Worm (Caenorhabditis elegans) whole organism, L1 larva: ENCODE data around the gene mog-1.
A peak's percentile ranks its signal among the peaks of the same experiment; 100 is the strongest.

Source experiments
- C04F5.9 ChIP-seq: sonication (generic microtip); optimal IDR thresholded peaks from 2 replicates; lab custom pipeline; 2016; ENCODE audit warnings: missing genetic modification characterization, missing compliant biosample characterization
- Y116A8C.19 ChIP-seq: sonication (generic microtip); optimal IDR thresholded peaks from 2 replicates; lab custom pipeline; 2016; ENCODE audit warnings: missing compliant biosample characterization, missing genetic modification characterization, borderline replicate concordance
- aly-2 ChIP-seq: fragments of 150-350 bp; optimal IDR thresholded peaks from 2 replicates; lab custom pipeline; 2014; ENCODE audit warnings: missing biosample characterization, missing genetic modification characterization
- blmp-1 ChIP-seq: fragments of 150-350 bp; optimal IDR thresholded peaks from 2 replicates; lab custom pipeline; 2014; ENCODE audit warnings: missing biosample characterization, missing genetic modification characterization
- ceh-8 ChIP-seq: fragments of 200-800 bp; sonication (Bioruptor generic); optimal IDR thresholded peaks from 2 replicates; lab custom pipeline; 2018; ENCODE audit warnings: mild to moderate bottlenecking, missing genetic modification characterization, moderate library complexity, missing compliant biosample characterization
- ceh-90 ChIP-seq: sonication (generic microtip); optimal IDR thresholded peaks from 2 replicates; lab custom pipeline; 2016; ENCODE audit warnings: missing genetic modification characterization, missing compliant biosample characterization
- ces-1 ChIP-seq: fragments of 150-350 bp; optimal IDR thresholded peaks from 2 replicates; lab custom pipeline; 2014; ENCODE audit warnings: missing biosample characterization, missing genetic modification reagents, missing genetic modification characterization
- efl-1 ChIP-seq, 4 experiments: fragments of 150-350 bp; optimal IDR thresholded peaks in 3 of 4; peaks in 1 of 4; 1 replicate in 1 of 4; 2 replicates in 3 of 4; lab custom pipeline; 2014; ENCODE audit warnings: missing biosample characterization in 2 of 4, missing genetic modification characterization in 2 of 4, missing genetic modification reagents in 2 of 4
- elt-2 ChIP-seq: sonication (generic microtip); optimal IDR thresholded peaks from 2 replicates; lab custom pipeline; 2016; ENCODE audit warnings: missing genetic modification characterization, mild to moderate bottlenecking, inconsistent platforms, missing compliant biosample characterization, missing genetic modification reagents
- elt-3 ChIP-seq, 6 experiments: fragments of 150-350 bp in 1 of 6; sonication (generic microtip); optimal IDR thresholded peaks; 2 replicates each; lab custom pipeline; 2017 to 2018; ENCODE audit warnings: missing biosample characterization in 6 of 6, missing genetic modification characterization in 6 of 6, inconsistent platforms in 1 of 6
- fkh-4 ChIP-seq: sonication (generic microtip); optimal IDR thresholded peaks from 2 replicates; lab custom pipeline; 2016; ENCODE audit warnings: missing compliant biosample characterization, missing genetic modification characterization, borderline replicate concordance
- isw-1 ChIP-seq: fragments of 200-800 bp; sonication (Bioruptor generic); IDR thresholded peaks from 2 replicates; pipeline ENCODE4 v1.3.6; 2022; ENCODE audit warnings: missing genetic modification characterization, missing compliant biosample characterization
- lin-14 ChIP-seq: fragments of 200-800 bp; sonication (Bioruptor generic); optimal IDR thresholded peaks from 2 replicates; lab custom pipeline; 2018; ENCODE audit warnings: mild to moderate bottlenecking, missing genetic modification characterization, moderate library complexity, missing compliant biosample characterization
- lin-39 ChIP-seq: fragments of 150-350 bp; optimal IDR thresholded peaks from 2 replicates; lab custom pipeline; 2014; ENCODE audit warnings: missing biosample characterization, missing genetic modification reagents, missing genetic modification characterization
- lir-3 ChIP-seq: sonication (generic microtip); optimal IDR thresholded peaks from 2 replicates; lab custom pipeline; 2016; ENCODE audit warnings: mild to moderate bottlenecking, missing genetic modification characterization, moderate library complexity, missing compliant biosample characterization; ENCODE audit not compliant: poor library complexity
- lsy-2 ChIP-seq, 2 experiments: fragments of 150-350 bp; optimal IDR thresholded peaks; 2 replicates each; lab custom pipeline; 2014; ENCODE audit warnings: missing biosample characterization in 2 of 2, missing genetic modification characterization in 2 of 2
- mdl-1 ChIP-seq, 2 experiments: fragments of 150-350 bp; optimal IDR thresholded peaks; 2 replicates each; lab custom pipeline; 2014 to 2017; ENCODE audit warnings: missing biosample characterization in 2 of 2, missing genetic modification characterization in 2 of 2, inconsistent platforms in 1 of 2
- mep-1 ChIP-seq: fragments of 150-350 bp; optimal IDR thresholded peaks from 2 replicates; lab custom pipeline; 2014; ENCODE audit warnings: missing biosample characterization, missing genetic modification characterization
- nhr-19 ChIP-seq: fragments of 200-800 bp; sonication (Bioruptor generic); conservative IDR thresholded peaks from 2 replicates; pipeline ENCODE4 v1.3.6; 2022; ENCODE audit warnings: missing genetic modification characterization, missing compliant biosample characterization
- nhr-237 ChIP-seq: fragments of 150-350 bp; optimal IDR thresholded peaks from 2 replicates; lab custom pipeline; 2014; ENCODE audit warnings: missing biosample characterization, missing genetic modification characterization
- nhr-71 ChIP-seq: sonication (generic microtip); optimal IDR thresholded peaks from 2 replicates; lab custom pipeline; 2016; ENCODE audit warnings: mild to moderate bottlenecking, missing genetic modification characterization, moderate library complexity, missing compliant biosample characterization
- nhr-77 ChIP-seq: fragments of 150-350 bp; optimal IDR thresholded peaks from 2 replicates; lab custom pipeline; 2014; ENCODE audit warnings: missing biosample characterization, missing genetic modification characterization
- nhr-84 ChIP-seq: sonication (generic microtip); optimal IDR thresholded peaks from 2 replicates; lab custom pipeline; 2017; ENCODE audit warnings: missing biosample characterization, missing genetic modification characterization
- pag-3 ChIP-seq: sonication (generic microtip); optimal IDR thresholded peaks from 2 replicates; lab custom pipeline; 2017; ENCODE audit warnings: missing genetic modification characterization, mild to moderate bottlenecking, missing compliant biosample characterization, antibody characterized with exemption, borderline replicate concordance; ENCODE audit not compliant: insufficient read depth
- pax-3 ChIP-seq: fragments of 200-800 bp; sonication (Bioruptor generic); optimal IDR thresholded peaks from 2 replicates; lab custom pipeline; 2018; ENCODE audit warnings: mild to moderate bottlenecking, missing genetic modification characterization, moderate library complexity, missing compliant biosample characterization
- rnt-1 ChIP-seq: sonication (generic microtip); optimal IDR thresholded peaks from 2 replicates; lab custom pipeline; 2016; ENCODE audit warnings: mild to moderate bottlenecking, missing genetic modification characterization, moderate library complexity, missing compliant biosample characterization
- skn-1 ChIP-seq: fragments of 150-350 bp; optimal IDR thresholded peaks from 2 replicates; lab custom pipeline; 2014; ENCODE audit warnings: missing biosample characterization, missing genetic modification characterization
- sox-4 ChIP-seq: sonication (generic microtip); optimal IDR thresholded peaks from 2 replicates; lab custom pipeline; 2016; ENCODE audit warnings: missing genetic modification characterization, missing compliant biosample characterization
- sup-37 ChIP-seq: fragments of 200-800 bp; sonication (Bioruptor generic); optimal IDR thresholded peaks from 2 replicates; lab custom pipeline; 2018; ENCODE audit warnings: mild to moderate bottlenecking, missing genetic modification characterization, missing compliant biosample characterization
- unc-130 ChIP-seq: fragments of 150-350 bp; optimal IDR thresholded peaks from 2 replicates; lab custom pipeline; 2017; ENCODE audit warnings: missing biosample characterization, missing genetic modification characterization, inconsistent platforms
- unc-62 ChIP-seq: fragments of 150-350 bp; optimal IDR thresholded peaks from 2 replicates; lab custom pipeline; 2014; ENCODE audit warnings: missing biosample characterization, missing genetic modification reagents, missing genetic modification characterization
- unc-98 ChIP-seq: fragments of 200-800 bp; sonication (Bioruptor generic); IDR thresholded peaks from 2 replicates; pipeline ENCODE4 v1.3.6; 2022; ENCODE audit warnings: missing genetic modification characterization, missing compliant biosample characterization
- vab-15 ChIP-seq: sonication (generic microtip); optimal IDR thresholded peaks from 2 replicates; lab custom pipeline; 2017; ENCODE audit warnings: missing genotype, mild to moderate bottlenecking, missing genetic modification characterization, missing compliant biosample characterization

The mog-1 gene

ce11 chrIII:9991324-9991723 is 35.3 kb upstream of the mog-1 start:
- TF ChIP-seq mep-1 (tag; lab: Kevin White, UChicago), result peak; percentile 3
- TF ChIP-seq elt-2, result no peak
- TF ChIP-seq rnt-1 (tag; lab: Kevin White, UChicago), result peak; percentile 14
- TF ChIP-seq isw-1, result no peak
- peak; percentile 74 for TF ChIP-seq lin-14 (GFP tag; lab: Kevin White, UChicago)
- TF ChIP-seq blmp-1 (tag; lab: Kevin White, UChicago), result peak; percentile 82
- no peak for TF ChIP-seq lir-3 (tag; lab: Kevin White, UChicago)
- TF ChIP-seq C04F5.9 (tag; lab: Kevin White, UChicago), result no peak

DNA sequence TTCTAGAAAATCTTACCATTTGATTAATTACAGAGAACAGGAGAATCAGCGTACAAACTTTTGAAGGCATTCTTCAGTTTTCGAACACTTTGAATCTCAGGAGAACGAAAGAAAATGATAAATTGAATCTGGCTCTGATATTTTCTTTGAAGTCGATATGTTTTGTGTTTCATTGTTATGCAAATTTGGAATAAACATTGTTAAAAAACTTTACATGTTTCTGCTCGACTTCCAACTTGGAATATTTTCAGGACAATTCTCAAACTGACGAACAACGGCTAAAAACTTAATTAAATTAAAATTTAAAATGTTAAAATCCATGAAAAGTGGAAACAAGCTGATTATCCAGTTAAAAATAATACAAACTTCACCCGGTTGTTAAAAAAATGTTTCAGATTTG is 32.3 kb upstream of the mog-1 start, which contains the start of gene C05B5.1:
Gene C05B5.1 (minus strand): TSS at position 101 of the 400 bp plus-strand sequence.
- no peak for TF ChIP-seq nhr-237
- TF ChIP-seq pag-3, result no peak
- TF ChIP-seq elt-3 (tag; optimal IDR thresholded peaks at IDR 0.05; lab: Kevin White, UChicago), result no peak
- TF ChIP-seq unc-98 (GFP tag; lab: Robert Waterston, UW), result no peak
- no peak for TF ChIP-seq lin-39 (tag; lab: Kevin White, UChicago)
- TF ChIP-seq mep-1 (tag; lab: Kevin White, UChicago), result no peak
- TF ChIP-seq nhr-84 (tag; lab: Kevin White, UChicago), result no peak
- no peak for TF ChIP-seq lir-3 (tag; lab: Kevin White, UChicago)
- no peak for TF ChIP-seq C04F5.9 (tag; lab: Kevin White, UChicago)
- no peak for TF ChIP-seq ces-1

- TF ChIP-seq sox-4 (no peak), unc-130 (no peak), lin-14 (GFP tag; lab: Kevin White, UChicago) (peak; percentile 52), lsy-2 (tag; optimal IDR thresholded peaks at IDR 0.05; lab: Kevin White, UChicago) (no peak), pax-3 (tag; lab: Kevin White, UChicago) (no peak), nhr-71 (tag; lab: Kevin White, UChicago) (no peak), rnt-1 (tag; lab: Kevin White, UChicago) (peak; percentile 46)
These were observed 30.9 kb upstream of the mog-1 start, which contains the start of gene C05B5.12 for ce11 chrIII:9986827-9987429. Gene C05B5.12 (plus strand): TSS chrIII:9987379.

- TF ChIP-seq isw-1 (no peak), sup-37 (no peak), nhr-19 (GFP tag; lab: Robert Waterston, UW) (no peak), ceh-90 (tag; lab: Kevin White, UChicago) (no peak), aly-2 (tag; lab: Kevin White, UChicago) (no peak), Y116A8C.19 (tag; lab: Kevin White, UChicago) (no peak), unc-62 (GFP tag; lab: Kevin White, UChicago) (no peak), skn-1 (tag; lab: Kevin White, UChicago) (no peak), blmp-1 (tag; lab: Kevin White, UChicago) (no peak), pax-3 (tag; lab: Kevin White, UChicago) (no peak), fkh-4 (tag; lab: Kevin White, UChicago) (no peak), ceh-8 (GFP tag; lab: Kevin White, UChicago) (no peak), efl-1 (optimal IDR thresholded peaks at IDR 0.05; lab: Kevin White, UChicago) (no peak), efl-1 (GFP tag; optimal IDR thresholded peaks at IDR 0.05 in 1 of 2; lab: Kevin White, UChicago) (no peak), unc-130 (no peak), nhr-77 (no peak), mdl-1 (tag; optimal IDR thresholded peaks at IDR 0.05; lab: Kevin White, UChicago) (no peak), vab-15 (tag; lab: Kevin White, UChicago) (no peak)
These were observed 29.5 kb upstream of the mog-1 start for ce11 chrIII:9985542-9985941.
